Fruit fly (Drosophila melanogaster) whole organism, prepupa: ENCODE data around the gene drl.

Experiments
- CG1621 ChIP-seq: fragments of 200-800 bp; sonication (Bioruptor generic); optimal IDR thresholded peaks from 3 replicates; lab custom pipeline; 2018; ENCODE audit warnings: missing biosample characterization, mild to moderate bottlenecking, missing genetic modification characterization
- CG3919 ChIP-seq: fragments of 200-800 bp; sonication (Bioruptor generic); optimal IDR thresholded peaks from 3 replicates; lab custom pipeline; 2016; ENCODE audit warnings: missing biosample characterization, missing genetic modification characterization
- Eip78C ChIP-seq: fragments of 200-800 bp; sonication (Bioruptor generic); peaks from one replicate; lab custom pipeline; 2016; ENCODE audit warnings: missing biosample characterization, missing genetic modification characterization
- Hr38 ChIP-seq: sonication (Bioruptor generic); optimal IDR thresholded peaks from 2 replicates; lab custom pipeline; 2016; ENCODE audit warnings: missing biosample characterization, missing genetic modification characterization
- lz ChIP-seq: fragments of 200-800 bp; sonication (Bioruptor generic); optimal IDR thresholded peaks from 3 replicates; lab custom pipeline; 2016; ENCODE audit warnings: missing biosample characterization, missing genetic modification characterization
- net ChIP-seq: fragments of 200-800 bp; sonication (Bioruptor generic); optimal IDR thresholded peaks from 3 replicates; lab custom pipeline; 2016; ENCODE audit warnings: missing biosample characterization, missing genetic modification characterization

DNA sequence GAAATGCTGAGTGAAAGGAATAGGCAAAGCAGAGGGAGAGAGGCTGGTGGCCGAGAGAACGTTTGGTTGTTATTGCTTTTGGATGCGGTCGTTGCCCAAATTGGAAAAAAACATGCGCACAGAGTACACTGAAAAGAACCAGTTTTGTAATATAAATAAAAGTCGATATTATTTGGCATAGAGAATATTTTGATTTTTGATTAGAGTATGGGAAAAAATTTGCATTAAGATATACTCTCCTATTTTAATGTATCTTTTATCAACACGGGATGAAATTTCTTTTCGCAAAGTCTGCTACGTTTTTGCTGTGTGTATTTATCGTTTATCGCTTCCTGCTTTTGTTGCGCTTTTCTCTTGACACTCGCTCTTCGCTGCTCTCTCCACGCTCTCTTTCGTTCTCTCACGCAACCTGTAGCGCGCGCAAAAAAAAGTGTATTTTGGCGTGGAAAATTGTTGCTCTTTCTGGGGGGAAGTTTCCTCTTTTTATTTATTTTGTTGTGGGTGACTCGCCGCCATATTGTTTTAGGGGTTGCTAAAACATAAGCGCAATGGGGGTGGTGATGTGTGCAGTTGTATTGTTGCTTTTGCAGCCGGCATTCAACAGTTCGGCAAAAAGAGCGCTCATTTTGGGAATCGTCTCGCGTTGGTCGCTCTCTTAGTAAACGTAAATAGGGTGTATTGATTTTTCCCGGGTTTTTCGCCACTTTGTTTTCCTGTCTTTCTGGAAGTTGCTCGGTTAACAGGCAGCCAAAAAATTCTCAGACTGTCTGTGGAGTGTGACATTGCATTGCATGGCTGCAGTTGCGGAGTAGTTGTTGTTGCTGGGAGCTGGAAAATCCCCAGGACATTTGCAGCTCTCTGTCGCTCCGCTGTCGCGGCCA lies 25.0 kb upstream of the drl start:
- TF ChIP-seq lz (GFP tag; lab: Kevin White, UChicago) (peak; percentile 95), net (GFP tag; lab: Kevin White, UChicago) (peak; percentile 97), CG3919 (GFP tag; lab: Kevin White, UChicago) (peak; percentile 97), CG1621 (peak; percentile 83), Eip78C (GFP tag; lab: Kevin White, UChicago) (peak; percentile 98), Hr38 (GFP tag; lab: Kevin White, UChicago) (peak; percentile 82)
